5 fruit fly cellular contexts compared by ENCODE assay signal in the genomic region with DNA sequence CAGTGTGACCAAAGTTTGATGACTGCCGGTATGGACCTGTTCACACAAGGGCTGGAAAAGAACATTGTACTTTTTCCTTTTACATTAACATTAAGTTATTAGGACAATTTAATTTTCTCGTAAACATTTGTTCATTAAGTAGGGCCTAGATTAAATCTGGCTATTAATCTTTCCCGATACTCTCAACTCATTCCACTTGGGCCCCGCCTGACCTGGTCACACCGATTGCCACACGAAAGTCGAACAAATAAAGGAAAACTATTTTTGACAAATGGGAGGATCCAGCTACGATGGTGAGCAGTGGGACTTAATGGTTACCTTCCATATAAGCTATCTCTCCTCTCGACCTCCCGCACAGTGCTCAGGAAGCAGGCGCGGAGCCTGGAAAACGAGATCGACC.
TF ChIP-seq lines count a peak whose summit lies in the region.

A gene (minus strand): TSS at position 28 of the 400 bp plus-strand sequence.
A gene (plus strand): TSS at position 214 of the 400 bp plus-strand sequence.

- TF ChIP-seq CTCF in whole organism, embryonic (GFP tag; optimal IDR thresholded peaks at IDR 0.05; lab: Kevin White, UChicago) = no peak

TF ChIP-seq in whole organism, adult, 20 proteins besides CTCF, POLR2A, EP300 and RAD21 (continues in another document):
- TF ChIP-seq cnc (optimal IDR thresholded peaks at IDR 0.05; lab: Kevin White, UChicago) (no peak), tj (GFP tag; optimal IDR thresholded peaks at IDR 0.05; lab: Kevin White, UChicago) (no peak), CG1620 (GFP tag; optimal IDR thresholded peaks at IDR 0.05; lab: Kevin White, UChicago) (no peak), toe (GFP tag; optimal IDR thresholded peaks at IDR 0.05; lab: Kevin White, UChicago) (no peak), cic (GFP tag; optimal IDR thresholded peaks at IDR 0.05; lab: Kevin White, UChicago) (no peak), CG12768 (GFP tag; optimal IDR thresholded peaks at IDR 0.05; lab: Kevin White, UChicago) (no peak), pad (GFP tag; optimal IDR thresholded peaks at IDR 0.05; lab: Kevin White, UChicago) (no peak), bab1 (GFP tag; optimal IDR thresholded peaks at IDR 0.05; lab: Kevin White, UChicago) (peak; percentile 26), Hr96 (GFP tag; optimal IDR thresholded peaks at IDR 0.05; lab: Kevin White, UChicago) (no peak), ovo (GFP tag; optimal IDR thresholded peaks at IDR 0.05; lab: Kevin White, UChicago) (no peak), CG33017 (tag; optimal IDR thresholded peaks at IDR 0.05; lab: Kevin White, UChicago) (no peak), CG11617 (GFP tag; optimal IDR thresholded peaks at IDR 0.05; lab: Kevin White, UChicago) (peak; percentile 24), Mnt (GFP tag; optimal IDR thresholded peaks at IDR 0.05; lab: Kevin White, UChicago) (peak; percentile 5), Clk (GFP tag; optimal IDR thresholded peaks at IDR 0.05; lab: Kevin White, UChicago) (no peak), CG5204 (GFP tag; optimal IDR thresholded peaks at IDR 0.05; lab: Kevin White, UChicago) (no peak), CG7045 (GFP tag; optimal IDR thresholded peaks at IDR 0.05; lab: Kevin White, UChicago) (no peak), kay (GFP tag; lab: Kevin White, UChicago; ENCODE audit: borderline replicate concordance) (no peak), Crg-1 (GFP tag; optimal IDR thresholded peaks at IDR 0.05; lab: Kevin White, UChicago) (peak; percentile 41)

TF ChIP-seq in whole organism, embryonic, 481 proteins besides CTCF, POLR2A, EP300 and RAD21 (continues in another document):
- TF ChIP-seq Ets65A (GFP tag; lab: Kevin White, UChicago) = no peak
- no peak for TF ChIP-seq Doc2 (GFP tag; IDR thresholded peaks at IDR 0.05; lab: Robert Waterston, UW)
- no peak for TF ChIP-seq CG32532 (GFP tag; IDR thresholded peaks at IDR 0.05; lab: Robert Waterston, UW)
- no peak for TF ChIP-seq da (GFP tag; optimal IDR thresholded peaks at IDR 0.05; lab: Kevin White, UChicago)
- TF ChIP-seq dmrt11E (tag; optimal IDR thresholded peaks at IDR 0.05; lab: Kevin White, UChicago) = peak; percentile 3
- no peak for TF ChIP-seq HmgD (GFP tag; optimal IDR thresholded peaks at IDR 0.05; lab: Kevin White, UChicago)
- no peak for TF ChIP-seq CG17612 (GFP tag; IDR thresholded peaks at IDR 0.05; lab: Robert Waterston, UW)
- TF ChIP-seq az2 (GFP tag; optimal IDR thresholded peaks at IDR 0.05; lab: Kevin White, UChicago) = no peak
- TF ChIP-seq croc (GFP tag; conservative IDR thresholded peaks at IDR 0.05; lab: Robert Waterston, UW) = no peak
- no peak for TF ChIP-seq CG1647 (GFP tag; optimal IDR thresholded peaks at IDR 0.05; lab: Kevin White, UChicago)
- no peak for TF ChIP-seq gro (GFP tag; optimal IDR thresholded peaks at IDR 0.05; lab: Kevin White, UChicago)
- TF ChIP-seq Oli (tag; optimal IDR thresholded peaks at IDR 0.05; lab: Kevin White, UChicago) = no peak
- no peak for TF ChIP-seq D19B (GFP tag; optimal IDR thresholded peaks at IDR 0.05; lab: Kevin White, UChicago)
- no peak for TF ChIP-seq CG18619 (GFP tag; optimal IDR thresholded peaks at IDR 0.05; lab: Kevin White, UChicago)
- TF ChIP-seq dimm (GFP tag; IDR thresholded peaks at IDR 0.05; lab: Robert Waterston, UW) = no peak
- peak; percentile 19 for TF ChIP-seq Myb (GFP tag; optimal IDR thresholded peaks at IDR 0.05; lab: Kevin White, UChicago)
- peak; percentile 82 for TF ChIP-seq sens (GFP tag; lab: Kevin White, UChicago)
- no peak for TF ChIP-seq onecut (GFP tag; IDR thresholded peaks at IDR 0.05; lab: Robert Waterston, UW)
- TF ChIP-seq unpg (GFP tag; optimal IDR thresholded peaks at IDR 0.05; lab: Kevin White, UChicago) = peak; percentile 19

TF ChIP-seq in whole organism, prepupa, 60 proteins besides CTCF, POLR2A, EP300 and RAD21 (continues in another document):
- TF ChIP-seq Ets21C (GFP tag; optimal IDR thresholded peaks at IDR 0.05; lab: Kevin White, UChicago) (no peak), CG6276 (GFP tag; optimal IDR thresholded peaks at IDR 0.05; lab: Kevin White, UChicago) (no peak), Eip78C (GFP tag; lab: Kevin White, UChicago) (peak; percentile 64), cyc (GFP tag; optimal IDR thresholded peaks at IDR 0.05; lab: Kevin White, UChicago) (no peak), CG1621 (tag; optimal IDR thresholded peaks at IDR 0.05; lab: Kevin White, UChicago) (no peak), esn (GFP tag; optimal IDR thresholded peaks at IDR 0.05; lab: Kevin White, UChicago) (peak; percentile 34), CG6163 (GFP tag; IDR thresholded peaks at IDR 0.05; lab: Robert Waterston, UW) (no peak), fd85E (GFP tag; optimal IDR thresholded peaks at IDR 0.05; lab: Kevin White, UChicago) (no peak), CG8319 (GFP tag; optimal IDR thresholded peaks at IDR 0.05; lab: Kevin White, UChicago) (no peak), Eip93F (GFP tag; optimal IDR thresholded peaks at IDR 0.05; lab: Kevin White, UChicago) (no peak), CG31627 (GFP tag; optimal IDR thresholded peaks at IDR 0.05; lab: Kevin White, UChicago) (peak; percentile 19), CG3919 (GFP tag; optimal IDR thresholded peaks at IDR 0.05; lab: Kevin White, UChicago) (peak; percentile 22), CG10631 (GFP tag; optimal IDR thresholded peaks at IDR 0.05; lab: Kevin White, UChicago) (no peak), achi (GFP tag; optimal IDR thresholded peaks at IDR 0.05; lab: Kevin White, UChicago) (no peak), CG6854 (GFP tag; optimal IDR thresholded peaks at IDR 0.05; lab: Kevin White, UChicago) (no peak), Sox14 (GFP tag; optimal IDR thresholded peaks at IDR 0.05; lab: Kevin White, UChicago) (peak; percentile 70), Smox (GFP tag; optimal IDR thresholded peaks at IDR 0.05; lab: Kevin White, UChicago) (no peak), topi (GFP tag; optimal IDR thresholded peaks at IDR 0.05; lab: Kevin White, UChicago) (peak; percentile 23), dsx (GFP tag; optimal IDR thresholded peaks at IDR 0.05; lab: Kevin White, UChicago; ENCODE audit: poor library complexity, severe bottlenecking) (peak; percentile 7)

TF ChIP-seq in whole organism, pupa, 21 proteins besides CTCF, POLR2A, EP300 and RAD21:
- TF ChIP-seq CG15710 (tag; optimal IDR thresholded peaks at IDR 0.05; lab: Kevin White, UChicago) (peak; percentile 3), CG4496 (GFP tag; IDR thresholded peaks at IDR 0.05; lab: Robert Waterston, UW) (0 out of 3 replicates have a peak, but pooled peaks have one; percentile 30), CG9948 (tag; optimal IDR thresholded peaks at IDR 0.05; lab: Kevin White, UChicago) (no peak), EcR (GFP tag; optimal IDR thresholded peaks at IDR 0.05; lab: Kevin White, UChicago) (peak; percentile 40), CG32121 (GFP tag; IDR thresholded peaks at IDR 0.05; lab: Robert Waterston, UW) (no peak)

TF ChIP-seq in whole organism, wandering third instar larva, 38 proteins besides CTCF, POLR2A, EP300 and RAD21 (continues in another document):
- TF ChIP-seq GATAd (GFP tag; optimal IDR thresholded peaks at IDR 0.05; lab: Kevin White, UChicago) = no peak
- TF ChIP-seq Mio (GFP tag; optimal IDR thresholded peaks at IDR 0.05; lab: Kevin White, UChicago) = no peak
- TF ChIP-seq woc (GFP tag; optimal IDR thresholded peaks at IDR 0.05; lab: Kevin White, UChicago) = peak; percentile 39
- TF ChIP-seq h (GFP tag; optimal IDR thresholded peaks at IDR 0.05; lab: Kevin White, UChicago) = peak; percentile 39
- TF ChIP-seq Dif (GFP tag; optimal IDR thresholded peaks at IDR 0.05; lab: Kevin White, UChicago; ENCODE audit: partially characterized antibody) = no peak
- TF ChIP-seq Hnf4 (GFP tag; optimal IDR thresholded peaks at IDR 0.05; lab: Kevin White, UChicago) = no peak
- no peak for TF ChIP-seq jim (GFP tag; optimal IDR thresholded peaks at IDR 0.05; lab: Kevin White, UChicago)
- no peak for TF ChIP-seq Abd-B (GFP tag; optimal IDR thresholded peaks at IDR 0.05; lab: Kevin White, UChicago)
- no peak for TF ChIP-seq sage (GFP tag; optimal IDR thresholded peaks at IDR 0.05; lab: Kevin White, UChicago)
- TF ChIP-seq Sp1 (GFP tag; optimal IDR thresholded peaks at IDR 0.05; lab: Kevin White, UChicago) = peak; percentile 23
- TF ChIP-seq Myc (optimal IDR thresholded peaks at IDR 0.05; lab: Kevin White, UChicago) = no peak
- no peak for TF ChIP-seq dsf (GFP tag; optimal IDR thresholded peaks at IDR 0.05; lab: Kevin White, UChicago; ENCODE audit: borderline replicate concordance)
- no peak for TF ChIP-seq OdsH (GFP tag; optimal IDR thresholded peaks at IDR 0.05; lab: Kevin White, UChicago)
- TF ChIP-seq rgr (GFP tag; optimal IDR thresholded peaks at IDR 0.05; lab: Kevin White, UChicago) = peak; percentile 53
- no peak for TF ChIP-seq Hr78 (GFP tag; optimal IDR thresholded peaks at IDR 0.05; lab: Kevin White, UChicago)
- TF ChIP-seq ey (GFP tag; optimal IDR thresholded peaks at IDR 0.05; lab: Kevin White, UChicago) = no peak
- no peak for TF ChIP-seq dl (GFP tag; optimal IDR thresholded peaks at IDR 0.05; lab: Kevin White, UChicago; ENCODE audit: insufficient read depth in 1 of 2, partially characterized antibody in 2 of 2)
- no peak for TF ChIP-seq sv (GFP tag; optimal IDR thresholded peaks at IDR 0.05; lab: Kevin White, UChicago)
- no peak for TF ChIP-seq psq (GFP tag; optimal IDR thresholded peaks at IDR 0.05; lab: Kevin White, UChicago)
- TF ChIP-seq fru (GFP tag; optimal IDR thresholded peaks at IDR 0.05; lab: Kevin White, UChicago) = no peak
- TF ChIP-seq Rel (GFP tag; optimal IDR thresholded peaks at IDR 0.05; lab: Kevin White, UChicago) = no peak
- peak; percentile 30 for TF ChIP-seq Rel (tag; optimal IDR thresholded peaks at IDR 0.05; lab: Kevin White, UChicago)
- no peak for TF ChIP-seq br (GFP tag; optimal IDR thresholded peaks at IDR 0.05; lab: Kevin White, UChicago)
- no peak for TF ChIP-seq brk (GFP tag; optimal IDR thresholded peaks at IDR 0.05; lab: Kevin White, UChicago)
- TF ChIP-seq pan (optimal IDR thresholded peaks at IDR 0.05; lab: Kevin White, UChicago) = no peak
- TF ChIP-seq CrebA (GFP tag; optimal IDR thresholded peaks at IDR 0.05; lab: Kevin White, UChicago; ENCODE audit: borderline replicate concordance) = no peak
- TF ChIP-seq dmrt93B (GFP tag; optimal IDR thresholded peaks at IDR 0.05; lab: Kevin White, UChicago) = no peak
- TF ChIP-seq Hr83 (GFP tag; optimal IDR thresholded peaks at IDR 0.05; lab: Kevin White, UChicago; ENCODE audit: poor library complexity, severe bottlenecking) = no peak
- TF ChIP-seq CG9705 (GFP tag; optimal IDR thresholded peaks at IDR 0.05; lab: Kevin White, UChicago) = no peak
- TF ChIP-seq Vsx2 (GFP tag; optimal IDR thresholded peaks at IDR 0.05; lab: Kevin White, UChicago; ENCODE audit: partially characterized antibody) = no peak
- no peak for TF ChIP-seq usp (GFP tag; optimal IDR thresholded peaks at IDR 0.05; lab: Kevin White, UChicago)
- peak in 1 of 2 experiments; percentile 5 for TF ChIP-seq foxo (GFP tag; optimal IDR thresholded peaks at IDR 0.05; lab: Kevin White, UChicago)
- no peak for TF ChIP-seq lola (GFP tag; optimal IDR thresholded peaks at IDR 0.05; lab: Kevin White, UChicago)
- no peak for TF ChIP-seq CG32264 (GFP tag; optimal IDR thresholded peaks at IDR 0.05; lab: Kevin White, UChicago)
